Worm (Caenorhabditis elegans): ENCODE results near the gene K04D7.6.

- TF ChIP-seq elt-3 (tag; optimal IDR thresholded peaks at IDR 0.05) (no peak), unc-62 (GFP tag; optimal IDR thresholded peaks at IDR 0.05) (no peak), nhr-237 (tag; optimal IDR thresholded peaks at IDR 0.05) (no peak), cnd-1 (tag; optimal IDR thresholded peaks at IDR 0.05) (no peak), ztf-11 (tag; optimal IDR thresholded peaks at IDR 0.05) (no peak), blmp-1 (tag; optimal IDR thresholded peaks at IDR 0.05) (no peak), nhr-28 (tag; optimal IDR thresholded peaks at IDR 0.05) (no peak)
Measured at ce11 chrIV:10242458-10243123, 36.5 kb upstream of the K04D7.6 start.
